Fruit fly (Drosophila melanogaster) whole organism, adult: Measurements from ENCODE around the gene Cpr72Eb.

Source experiments
- CG14711 ChIP-seq: fragments of 200-800 bp; sonication (Bioruptor generic); optimal IDR thresholded peaks from 2 replicates; lab custom pipeline; 2018; ENCODE audit warnings: missing biosample characterization, mild to moderate bottlenecking, missing genetic modification characterization, moderate library complexity
- CG5204 ChIP-seq: fragments of 200-800 bp; sonication (Bioruptor generic); optimal IDR thresholded peaks from 2 replicates; lab custom pipeline; 2016; ENCODE audit warnings: missing biosample characterization, missing genetic modification characterization
- CG7101 ChIP-seq: fragments of 200-800 bp; sonication (Bioruptor generic); optimal IDR thresholded peaks from 2 replicates; lab custom pipeline; 2018; ENCODE audit warnings: missing biosample characterization, mild to moderate bottlenecking, missing genetic modification characterization, moderate library complexity
- Crg-1 ChIP-seq: fragments of 200-800 bp; sonication (Bioruptor generic); optimal IDR thresholded peaks from 2 replicates; lab custom pipeline; 2016; ENCODE audit warnings: missing biosample characterization, missing genetic modification characterization
- kay ChIP-seq: fragments of 200-800 bp; sonication (Bioruptor generic); peaks from one replicate; lab custom pipeline; 2016; ENCODE audit warnings: missing biosample characterization, missing genetic modification characterization, borderline replicate concordance
- ovo ChIP-seq: fragments of 200-800 bp; sonication (Bioruptor generic); optimal IDR thresholded peaks from 2 replicates; lab custom pipeline; 2016; ENCODE audit warnings: missing biosample characterization, missing genetic modification characterization

- TF ChIP-seq CG14711 (tag; lab: Kevin White, UChicago), result no peak
- no peak for TF ChIP-seq CG7101 (tag; lab: Kevin White, UChicago)
- TF ChIP-seq ovo (GFP tag; lab: Kevin White, UChicago), result no peak
- TF ChIP-seq Crg-1 (GFP tag; lab: Kevin White, UChicago), result no peak
- TF ChIP-seq kay, result no peak
- TF ChIP-seq CG5204 (GFP tag; lab: Kevin White, UChicago), result no peak
Measured at dm6 chr3L:16364599-16364998, at the start of gene Cpr72Eb.
